Worm (Caenorhabditis elegans) whole organism, L4 larva: ENCODE measurements around the gene F07E5.13.

Experiments used
- F49E8.2 ChIP-seq: sonication (generic microtip); optimal IDR thresholded peaks from 2 replicates; lab custom pipeline; 2016; ENCODE audit warnings: missing compliant biosample characterization, mild to moderate bottlenecking, missing genetic modification characterization, borderline replicate concordance
- T26A8.4 ChIP-seq: fragments of 200-800 bp; sonication (Bioruptor generic); IDR thresholded peaks from 2 replicates; pipeline ENCODE4 v1.3.6; 2022; ENCODE audit warnings: missing genetic modification characterization, missing compliant biosample characterization
- Y5F2A.4 ChIP-seq: fragments of 200-800 bp; sonication (Bioruptor generic); optimal IDR thresholded peaks from 2 replicates; lab custom pipeline; 2018; ENCODE audit warnings: mild to moderate bottlenecking, missing genetic modification characterization, missing compliant biosample characterization
- ZK337.2 ChIP-seq: fragments of 200-800 bp; sonication (Bioruptor generic); IDR thresholded peaks from 2 replicates; pipeline ENCODE4 v1.3.6; 2022; ENCODE audit warnings: missing genetic modification reagents, missing genetic modification characterization, missing compliant biosample characterization
- aha-1 ChIP-seq: fragments of 150-350 bp; peaks from one replicate; lab custom pipeline; 2014; ENCODE audit warnings: missing biosample characterization, missing genetic modification characterization
- attf-4 ChIP-seq: sonication (generic microtip); optimal IDR thresholded peaks from 3 replicates; lab custom pipeline; 2017; ENCODE audit warnings: missing biosample characterization, missing genetic modification characterization
- ceh-82 ChIP-seq: sonication (generic microtip); optimal IDR thresholded peaks from 2 replicates; lab custom pipeline; 2017; ENCODE audit warnings: missing biosample characterization, missing genetic modification characterization
- ces-1 ChIP-seq: fragments of 150-350 bp; sonication (generic microtip); optimal IDR thresholded peaks from 4 replicates; lab custom pipeline; 2014; ENCODE audit warnings: missing biosample characterization, missing genetic modification reagents, missing genetic modification characterization
- daf-19 ChIP-seq: fragments of 200-800 bp; sonication (Bioruptor generic); conservative IDR thresholded peaks from 2 replicates; pipeline ENCODE4 v1.3.6; 2022; ENCODE audit warnings: missing genetic modification characterization, missing compliant biosample characterization
- dmd-6 ChIP-seq: fragments of 200-800 bp; sonication (Bioruptor generic); IDR thresholded peaks from 2 replicates; pipeline ENCODE4 v1.3.6; 2022; ENCODE audit warnings: missing genetic modification reagents, missing genetic modification characterization, missing compliant biosample characterization
- dpl-1 ChIP-seq: fragments of 150-350 bp; optimal IDR thresholded peaks from 2 replicates; lab custom pipeline; 2014; ENCODE audit warnings: missing biosample characterization, missing genetic modification reagents, missing genetic modification characterization
- dve-1 ChIP-seq: sonication (generic microtip); optimal IDR thresholded peaks from 2 replicates; lab custom pipeline; 2017; ENCODE audit warnings: antibody characterized with exemption, mild to moderate bottlenecking, missing genetic modification characterization, missing compliant biosample characterization; ENCODE audit not compliant: insufficient read depth
- gei-8 ChIP-seq: fragments of 200-800 bp; sonication (Bioruptor generic); optimal IDR thresholded peaks from 2 replicates; lab custom pipeline; 2018; ENCODE audit warnings: mild to moderate bottlenecking, missing genetic modification characterization, missing compliant biosample characterization
- hlh-11 ChIP-seq: fragments of 200-800 bp; sonication (Bioruptor generic); optimal IDR thresholded peaks from 2 replicates; lab custom pipeline; 2018; ENCODE audit warnings: mild to moderate bottlenecking, missing genetic modification characterization, missing compliant biosample characterization
- lin-1 ChIP-seq: fragments of 200-800 bp; sonication (Bioruptor generic); IDR thresholded peaks from 2 replicates; pipeline ENCODE4 v1.3.6; 2022; ENCODE audit warnings: missing genetic modification reagents, missing genetic modification characterization, missing compliant biosample characterization
- lin-29 ChIP-seq: fragments of 200-800 bp; sonication (Bioruptor generic); IDR thresholded peaks from 2 replicates; pipeline ENCODE4 v1.3.6; 2022; ENCODE audit warnings: missing genetic modification reagents, missing genetic modification characterization, missing compliant biosample characterization
- lin-39 ChIP-seq: fragments of 150-350 bp; optimal IDR thresholded peaks from 2 replicates; lab custom pipeline; 2014; ENCODE audit warnings: missing biosample characterization, missing genetic modification reagents, missing genetic modification characterization
- mdl-1 ChIP-seq, 2 experiments: fragments of 150-350 bp in 1 of 2; sonication (generic microtip) in 1 of 2; optimal IDR thresholded peaks; 2 replicates each; lab custom pipeline; 2014 to 2017; ENCODE audit warnings: missing biosample characterization in 2 of 2, missing genetic modification characterization in 2 of 2
- mdt-29 ChIP-seq: fragments of 200-800 bp; sonication (Bioruptor generic); IDR thresholded peaks from 2 replicates; pipeline ENCODE4 v1.3.6; 2022; ENCODE audit warnings: missing genetic modification reagents, missing genetic modification characterization, missing compliant biosample characterization
- mxl-3 ChIP-seq: fragments of 200-800 bp; sonication (Bioruptor generic); optimal IDR thresholded peaks from 2 replicates; lab custom pipeline; 2018; ENCODE audit warnings: mild to moderate bottlenecking, missing genetic modification characterization, missing compliant biosample characterization
- nhr-28 ChIP-seq: fragments of 150-350 bp; optimal IDR thresholded peaks from 2 replicates; lab custom pipeline; 2014; ENCODE audit warnings: missing biosample characterization, missing genetic modification characterization
- nhr-42 ChIP-seq: fragments of 200-800 bp; sonication (Bioruptor generic); IDR thresholded peaks from 2 replicates; pipeline ENCODE4 v1.3.6; 2022; ENCODE audit warnings: missing genetic modification characterization, missing compliant biosample characterization
- nhr-77 ChIP-seq: fragments of 150-350 bp; optimal IDR thresholded peaks from 2 replicates; lab custom pipeline; 2014; ENCODE audit warnings: missing biosample characterization, missing genetic modification characterization
- php-3 ChIP-seq: fragments of 200-800 bp; sonication (Bioruptor generic); IDR thresholded peaks from 2 replicates; pipeline ENCODE4 v1.3.6; 2022; ENCODE audit warnings: missing genetic modification reagents, missing genetic modification characterization, missing compliant biosample characterization
- pqm-1 ChIP-seq: sonication (generic microtip); optimal IDR thresholded peaks from 2 replicates; lab custom pipeline; 2017; ENCODE audit warnings: missing biosample characterization, missing genetic modification characterization
- rbr-2 ChIP-seq: sonication (generic microtip); optimal IDR thresholded peaks from 2 replicates; lab custom pipeline; 2016; ENCODE audit warnings: missing genotype, missing genetic modification characterization, missing compliant biosample characterization
- set-16 ChIP-seq: fragments of 200-800 bp; sonication (Bioruptor generic); IDR thresholded peaks from 2 replicates; pipeline ENCODE4 v1.3.6; 2022; ENCODE audit warnings: missing genetic modification reagents, missing genetic modification characterization, missing compliant biosample characterization
- skn-1 ChIP-seq: fragments of 150-350 bp; optimal IDR thresholded peaks from 2 replicates; lab custom pipeline; 2014; ENCODE audit warnings: missing biosample characterization, missing genetic modification characterization
- snpc-1.2 ChIP-seq: fragments of 200-800 bp; sonication (Bioruptor generic); IDR thresholded peaks from 2 replicates; pipeline ENCODE4 v1.3.6; 2022; ENCODE audit warnings: missing genetic modification reagents, missing genetic modification characterization, missing compliant biosample characterization
- snpc-4 ChIP-seq: fragments of 150-350 bp; optimal IDR thresholded peaks from 2 replicates; lab custom pipeline; 2014; ENCODE audit warnings: missing biosample characterization, missing genetic modification characterization
- unc-130 ChIP-seq: sonication (generic microtip); optimal IDR thresholded peaks from 2 replicates; lab custom pipeline; 2016; ENCODE audit warnings: missing genetic modification reagents, missing genetic modification characterization, missing compliant biosample characterization
- unc-62 ChIP-seq, 3 experiments: fragments of 150-350 bp in 1 of 3; sonication (generic microtip); optimal IDR thresholded peaks in 2 of 3; peaks in 1 of 3; 1 replicate in 1 of 3; 2 replicates in 2 of 3; lab custom pipeline; 2014 to 2017; ENCODE audit warnings: missing biosample characterization in 3 of 3, missing genetic modification characterization in 3 of 3, missing genetic modification reagents in 3 of 3, missing genotype in 1 of 3
- zfp-2 ChIP-seq: sonication (generic microtip); optimal IDR thresholded peaks from 2 replicates; lab custom pipeline; 2016; ENCODE audit warnings: mild to moderate bottlenecking, missing genetic modification characterization, missing compliant biosample characterization
- zip-11 ChIP-seq: fragments of 200-800 bp; sonication (Bioruptor generic); IDR thresholded peaks from 2 replicates; pipeline ENCODE4 v1.3.6; 2022; ENCODE audit warnings: missing genetic modification characterization, missing compliant biosample characterization
- ztf-11 ChIP-seq: fragments of 150-350 bp; optimal IDR thresholded peaks from 2 replicates; lab custom pipeline; 2014; ENCODE audit warnings: missing biosample characterization, missing genetic modification characterization

The F07E5.13 gene

DNA sequence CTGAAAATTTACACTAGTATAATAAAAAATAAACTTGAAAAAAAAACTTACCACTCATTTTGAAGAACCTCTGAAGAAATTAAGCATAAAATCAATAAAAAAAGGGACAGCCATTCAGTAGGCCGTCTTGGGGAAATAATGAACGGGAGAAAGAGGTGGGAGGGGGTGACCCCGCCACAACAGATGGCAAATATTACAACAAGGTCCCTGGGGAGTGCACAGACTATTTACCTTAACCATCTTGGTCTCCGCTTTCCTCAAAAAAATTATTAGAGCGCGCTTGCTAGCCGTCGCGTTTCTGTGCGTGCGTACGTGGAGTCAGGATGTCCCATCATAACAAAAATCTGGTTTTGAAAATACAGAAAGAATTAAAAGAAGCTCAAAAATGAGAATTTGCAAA, 28.1 kb upstream of the F07E5.13 start, which contains the start of gene T16A1.10:
TSS of gene T16A1.10 (minus strand) at position 123 of the 400 bp plus-strand sequence.
- TF ChIP-seq dve-1 (tag; lab: Kevin White, UChicago) (no peak), unc-62 (GFP tag; optimal IDR thresholded peaks at IDR 0.05 in 1 of 2; lab: Kevin White, UChicago) (peak in 1 of 2 experiments; percentile 11), unc-62 (tag; optimal IDR thresholded peaks at IDR 0.05; lab: Kevin White, UChicago) (no peak)
- TF ChIP-seq, all 104 proteins: peak for 1

DNA sequence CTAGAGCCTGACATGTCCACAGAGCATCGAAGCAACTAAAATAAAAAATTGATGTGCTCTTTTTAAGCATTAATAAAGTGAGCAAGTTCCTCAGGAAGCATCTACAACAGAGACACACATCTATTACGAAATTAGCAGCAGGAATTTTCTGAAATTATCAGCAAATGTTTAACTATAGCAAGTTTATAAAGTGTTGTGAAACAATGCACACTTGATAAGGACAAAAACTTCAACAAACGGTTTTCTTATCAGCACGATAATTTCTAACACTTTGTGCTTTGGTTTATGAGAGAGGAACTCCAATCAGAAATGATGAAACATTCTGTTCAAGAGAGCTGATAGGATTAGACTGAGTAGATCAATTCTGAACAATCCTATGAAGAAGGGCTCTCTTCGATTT, 26.7 kb upstream of the F07E5.13 start, which contains the start of gene trpl-5:
TSS of gene trpl-5 (minus strand) at position 32 of the 400 bp plus-strand sequence.
- TF ChIP-seq gei-8 = no peak
- TF ChIP-seq pqm-1 = peak; percentile 99
- no peak for TF ChIP-seq dve-1 (tag; lab: Kevin White, UChicago)
- TF ChIP-seq nhr-28 (tag; lab: Kevin White, UChicago) = peak; percentile 82
- peak; percentile 43 for TF ChIP-seq hlh-11 (tag; lab: Kevin White, UChicago)
- TF ChIP-seq lin-1 (GFP tag; lab: Robert Waterston, UW) = peak; percentile 72; the same call in 1 of the 2 replicates
- TF ChIP-seq dmd-6 (GFP tag; lab: Robert Waterston, UW) = peak; percentile 70
- TF ChIP-seq nhr-77 (tag; lab: Kevin White, UChicago) = peak; percentile 65
- TF ChIP-seq mxl-3 (GFP tag; lab: Kevin White, UChicago) = no peak
- TF ChIP-seq php-3 (GFP tag; lab: Robert Waterston, UW) = peak; percentile 44; the same call in 1 of the 2 replicates
- no peak for TF ChIP-seq ztf-11 (tag; lab: Kevin White, UChicago)

DNA sequence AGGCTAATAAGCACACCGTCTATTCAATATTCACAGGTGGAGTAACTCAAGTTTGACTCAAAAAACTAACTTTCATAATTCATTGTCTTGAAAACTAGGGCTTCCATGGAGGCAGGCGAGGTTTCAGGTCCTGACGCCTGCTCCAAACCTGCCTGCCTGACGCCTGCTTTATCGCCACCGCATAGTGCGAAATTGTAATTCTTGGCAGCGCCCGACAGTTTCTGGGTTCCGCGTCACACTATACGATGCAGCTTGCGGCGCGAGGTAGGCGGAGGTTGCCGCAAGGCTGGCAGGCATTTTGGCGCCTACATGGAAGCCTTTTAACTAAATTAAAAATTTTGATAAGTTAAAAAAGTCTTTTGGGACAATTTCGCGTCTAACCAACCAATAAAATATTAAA, 23.3 kb upstream of the F07E5.13 start:
- TF ChIP-seq set-16 (GFP tag; lab: Robert Waterston, UW) = peak; percentile 56; the same call in 1 of the 2 replicates
- TF ChIP-seq snpc-1.2 (GFP tag; lab: Robert Waterston, UW) = no peak
- TF ChIP-seq, all 104 proteins: peak for 1

DNA sequence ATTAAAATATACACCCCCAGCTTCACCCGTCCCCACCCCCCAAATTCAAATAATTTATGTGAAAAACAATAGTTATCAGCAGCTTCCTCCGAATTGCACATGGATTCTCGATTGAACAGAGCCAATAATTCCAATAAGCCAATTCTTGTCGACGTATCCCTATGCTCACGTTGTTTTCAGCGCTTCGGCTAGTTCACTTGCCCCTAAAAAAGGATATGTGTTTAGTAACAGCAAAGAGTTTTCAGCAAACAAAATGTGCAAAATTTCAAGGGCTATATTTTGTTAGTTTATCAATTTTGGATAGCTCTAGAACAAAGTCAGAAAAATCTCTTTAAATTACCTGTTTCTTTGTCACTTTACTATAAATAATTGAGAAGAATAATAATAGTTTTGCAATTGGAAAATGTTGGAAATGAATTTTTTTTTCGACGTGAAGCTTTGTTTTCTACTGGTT, 19.9 kb upstream of the F07E5.13 start, which contains the start of the genes T16A1.5 and fbxc-49:
TSS of gene T16A1.5 (minus strand) at position 101 of the 454 bp plus-strand sequence.
TSS of gene fbxc-49 (plus strand) at position 404 of the 454 bp plus-strand sequence.
- TF ChIP-seq F49E8.2 = no peak
- peak; percentile 74 for TF ChIP-seq aha-1 (tag; lab: Kevin White, UChicago)
- no peak for TF ChIP-seq rbr-2 (tag; lab: Kevin White, UChicago)
- TF ChIP-seq ces-1 (GFP tag; lab: Kevin White, UChicago) = no peak
- TF ChIP-seq ZK337.2 (GFP tag; lab: Robert Waterston, UW) = peak; percentile 37; the same call in 1 of the 2 replicates
- TF ChIP-seq snpc-4 (tag; lab: Kevin White, UChicago) = no peak

DNA sequence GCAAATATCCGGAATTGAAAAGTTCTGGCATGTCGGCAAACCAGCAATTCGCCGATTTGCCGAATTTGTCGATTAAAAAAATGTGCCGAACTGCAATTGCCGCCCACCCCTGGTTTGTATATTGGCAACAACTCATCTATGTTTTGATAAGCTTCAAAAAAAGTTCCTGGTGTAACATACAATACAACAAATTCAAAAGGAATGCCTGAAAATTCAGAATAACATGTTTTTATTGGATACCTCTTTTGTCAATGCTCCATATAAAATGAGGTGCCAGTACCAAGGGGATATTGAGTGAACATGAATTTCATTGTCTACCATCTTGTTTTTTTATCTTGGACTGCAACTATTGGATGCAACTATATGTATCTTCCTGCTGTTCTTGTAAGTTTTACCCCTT, 17.4 kb upstream of the F07E5.13 start, which contains the start of gene T16A1.4:
TSS of gene T16A1.4 (plus strand) at position 301 of the 400 bp plus-strand sequence.
- no peak for TF ChIP-seq lin-39
- TF ChIP-seq mxl-3 (GFP tag; lab: Kevin White, UChicago) = no peak
- TF ChIP-seq ceh-82 (tag; lab: Kevin White, UChicago) = no peak
- TF ChIP-seq mdl-1 (tag; optimal IDR thresholded peaks at IDR 0.05; lab: Kevin White, UChicago) = no peak
- TF ChIP-seq dpl-1 = no peak
- no peak for TF ChIP-seq unc-130 (GFP tag; lab: Kevin White, UChicago)
- TF ChIP-seq ces-1 (GFP tag; lab: Kevin White, UChicago) = no peak
- no peak for TF ChIP-seq skn-1 (tag; lab: Kevin White, UChicago)
- TF ChIP-seq unc-62 (GFP tag; optimal IDR thresholded peaks at IDR 0.05 in 1 of 2; lab: Kevin White, UChicago) = no peak
- TF ChIP-seq unc-62 (tag; optimal IDR thresholded peaks at IDR 0.05; lab: Kevin White, UChicago) = no peak
- no peak for TF ChIP-seq attf-4 (tag; lab: Kevin White, UChicago)
- TF ChIP-seq zip-11 (GFP tag; lab: Robert Waterston, UW) = no peak
- no peak for TF ChIP-seq mdt-29 (GFP tag; lab: Robert Waterston, UW)
- TF ChIP-seq lin-29 (GFP tag; lab: Robert Waterston, UW) = no peak
- TF ChIP-seq T26A8.4 = no peak
- TF ChIP-seq daf-19 (GFP tag; lab: Robert Waterston, UW) = no peak
- TF ChIP-seq rbr-2 (tag; lab: Kevin White, UChicago) = no peak
- TF ChIP-seq nhr-42 (GFP tag; lab: Robert Waterston, UW) = no peak
- TF ChIP-seq zfp-2 = no peak
- TF ChIP-seq Y5F2A.4 (GFP tag; lab: Kevin White, UChicago) = no peak
